Fruit fly (Drosophila melanogaster): ENCODE measurements around the gene CG17834.

CG17834 gene

DNA sequence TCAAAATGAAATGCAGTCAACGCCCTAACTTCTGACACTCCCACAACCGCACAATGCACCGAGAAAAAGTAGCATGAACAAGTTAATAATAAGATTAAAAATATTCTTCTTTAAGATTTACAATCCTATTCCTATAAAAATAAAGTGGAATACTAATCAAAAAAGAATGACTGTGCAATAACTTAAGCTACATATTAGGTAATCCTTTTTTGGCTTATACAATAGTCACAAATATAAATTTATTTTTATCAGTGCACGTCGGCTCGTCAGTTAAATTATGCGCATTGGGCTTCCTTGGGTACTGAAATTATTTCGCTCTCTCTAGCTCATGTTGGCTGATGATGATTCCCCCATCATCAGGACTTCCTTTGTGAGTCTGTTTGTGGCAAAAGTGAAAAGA is 59.8 kb downstream of the CG17834 start (continued):
- TF ChIP-seq nmo (GFP tag; optimal IDR thresholded peaks at IDR 0.05) (no peak), B-H2 (GFP tag; optimal IDR thresholded peaks at IDR 0.05) (no peak), nerfin-2 (GFP tag; IDR thresholded peaks at IDR 0.05; ENCODE audit: partially characterized antibody) (no peak), CG9215 (GFP tag; IDR thresholded peaks at IDR 0.05) (no peak), tap (tag; optimal IDR thresholded peaks at IDR 0.05) (no peak), CG2712 (tag; optimal IDR thresholded peaks at IDR 0.05) (peak; percentile 29), run (tag; optimal IDR thresholded peaks at IDR 0.05) (no peak), MBD-R2 (GFP tag; IDR thresholded peaks at IDR 0.05) (no peak), gem (tag; optimal IDR thresholded peaks at IDR 0.05) (peak; percentile 20), CG12299 (tag; optimal IDR thresholded peaks at IDR 0.05) (no peak), Dad (GFP tag; optimal IDR thresholded peaks at IDR 0.05) (no peak), row (GFP tag; IDR thresholded peaks at IDR 0.05) (0 out of 3 replicates have a peak, but pooled peaks have one; percentile 33), sens (GFP tag) (peak; percentile 81), CG5953 (GFP tag; IDR thresholded peaks at IDR 0.05) (no peak), pho (GFP tag; optimal IDR thresholded peaks at IDR 0.05) (no peak), Ets65A (GFP tag) (peak; percentile 86), unpg (GFP tag; optimal IDR thresholded peaks at IDR 0.05) (peak; percentile 9), CG7556 (GFP tag; optimal IDR thresholded peaks at IDR 0.05) (peak; percentile 8), trh (GFP tag; optimal IDR thresholded peaks at IDR 0.05) (no peak), yki (optimal IDR thresholded peaks at IDR 0.05) (no peak), Optix (GFP tag; IDR thresholded peaks at IDR 0.05) (no peak), Dfd (GFP tag; optimal IDR thresholded peaks at IDR 0.05) (no peak), zf30C (GFP tag; optimal IDR thresholded peaks at IDR 0.05) (peak; percentile 6), CG10979 (tag; optimal IDR thresholded peaks at IDR 0.05) (peak; percentile 17), CG31365 (tag; optimal IDR thresholded peaks at IDR 0.05) (no peak), CG10462 (GFP tag; optimal IDR thresholded peaks at IDR 0.05) (no peak), fd102C (GFP tag; optimal IDR thresholded peaks at IDR 0.05) (no peak), phol (tag; optimal IDR thresholded peaks at IDR 0.05) (peak; percentile 16), lab (GFP tag; optimal IDR thresholded peaks at IDR 0.05) (peak; percentile 2), Hr51 (GFP tag; optimal IDR thresholded peaks at IDR 0.05) (peak in 1 of 2 experiments; percentile 38), Sox102F (GFP tag; optimal IDR thresholded peaks at IDR 0.05) (peak; percentile 5), CTCF (GFP tag; optimal IDR thresholded peaks at IDR 0.05) (no peak), CG6689 (GFP tag; IDR thresholded peaks at IDR 0.05) (no peak), slou (GFP tag; optimal IDR thresholded peaks at IDR 0.05) (no peak), MESR4 (GFP tag; optimal IDR thresholded peaks at IDR 0.05) (no peak), tio (GFP tag; optimal IDR thresholded peaks at IDR 0.05) (no peak), gcm (GFP tag; optimal IDR thresholded peaks at IDR 0.05) (no peak), CG11695 (GFP tag; IDR thresholded peaks at IDR 0.05) (0 out of 3 replicates have a peak, but pooled peaks have one; percentile 8), CG4730 (GFP tag; IDR thresholded peaks at IDR 0.05) (no peak)
